Worm (Caenorhabditis elegans) whole organism, mixed stage, embryonic: ENCODE measurements around the gene F40E10.5.

Experiments used
- lin-13 ChIP-seq: fragments of 150-350 bp; optimal IDR thresholded peaks from 2 replicates; lab custom pipeline; 2014; ENCODE audit warnings: missing biosample characterization, missing genetic modification characterization
- lsy-2 ChIP-seq: fragments of 150-350 bp; optimal IDR thresholded peaks from 2 replicates; lab custom pipeline; 2014; ENCODE audit warnings: missing biosample characterization, missing genetic modification characterization
- nhr-237 ChIP-seq: fragments of 150-350 bp; optimal IDR thresholded peaks from 2 replicates; lab custom pipeline; 2014; ENCODE audit warnings: missing biosample characterization, missing genetic modification characterization
- nhr-28 ChIP-seq: fragments of 150-350 bp; optimal IDR thresholded peaks from 2 replicates; lab custom pipeline; 2014; ENCODE audit warnings: missing biosample characterization, missing genetic modification characterization
- unc-62 ChIP-seq: fragments of 150-350 bp; optimal IDR thresholded peaks from 2 replicates; lab custom pipeline; 2014; ENCODE audit warnings: missing biosample characterization, missing genetic modification reagents, missing genetic modification characterization

ce11 chrX:14678983-14679382 lies 22.6 kb upstream of the F40E10.5 start:
- TF ChIP-seq unc-62 (GFP tag; lab: Kevin White, UChicago) (no peak), lsy-2 (tag; lab: Kevin White, UChicago) (no peak), lin-13 (tag; lab: Kevin White, UChicago) (no peak), nhr-28 (tag; lab: Kevin White, UChicago) (no peak), nhr-237 (tag; lab: Kevin White, UChicago) (no peak)
